Fruit fly (Drosophila melanogaster) whole organism, embryonic: Measurements from ENCODE around the gene Spt3.

Source experiments
- Atf-2 ChIP-seq: fragments of 200-800 bp; sonication (Bioruptor generic); optimal IDR thresholded peaks from 2 replicates; lab custom pipeline; 2016; ENCODE audit warnings: missing biosample characterization, missing genetic modification characterization
- CG4730 ChIP-seq: fragments of 200-800 bp; sonication (Bioruptor generic); IDR thresholded peaks from 2 replicates; pipeline ENCODE4 v1.3.6; 2022; ENCODE audit warnings: missing biosample characterization, missing genetic modification characterization
- CG5953 ChIP-seq: fragments of 200-800 bp; sonication (Bioruptor generic); IDR thresholded peaks from 2 replicates; pipeline ENCODE4 v1.3.6; 2022; ENCODE audit warnings: missing biosample characterization, missing genetic modification characterization
- CG6813 ChIP-seq: fragments of 200-800 bp; sonication (Bioruptor generic); optimal IDR thresholded peaks from 2 replicates; lab custom pipeline; 2017; ENCODE audit warnings: missing biosample characterization, missing genetic modification characterization, mild to moderate bottlenecking, moderate library complexity, missing genetic modification reagents
- Lpt ChIP-seq: fragments of >200 bp; optimal IDR thresholded peaks from 2 replicates; lab custom pipeline; 2018; ENCODE audit warnings: missing biosample characterization, missing genetic modification characterization

DNA sequence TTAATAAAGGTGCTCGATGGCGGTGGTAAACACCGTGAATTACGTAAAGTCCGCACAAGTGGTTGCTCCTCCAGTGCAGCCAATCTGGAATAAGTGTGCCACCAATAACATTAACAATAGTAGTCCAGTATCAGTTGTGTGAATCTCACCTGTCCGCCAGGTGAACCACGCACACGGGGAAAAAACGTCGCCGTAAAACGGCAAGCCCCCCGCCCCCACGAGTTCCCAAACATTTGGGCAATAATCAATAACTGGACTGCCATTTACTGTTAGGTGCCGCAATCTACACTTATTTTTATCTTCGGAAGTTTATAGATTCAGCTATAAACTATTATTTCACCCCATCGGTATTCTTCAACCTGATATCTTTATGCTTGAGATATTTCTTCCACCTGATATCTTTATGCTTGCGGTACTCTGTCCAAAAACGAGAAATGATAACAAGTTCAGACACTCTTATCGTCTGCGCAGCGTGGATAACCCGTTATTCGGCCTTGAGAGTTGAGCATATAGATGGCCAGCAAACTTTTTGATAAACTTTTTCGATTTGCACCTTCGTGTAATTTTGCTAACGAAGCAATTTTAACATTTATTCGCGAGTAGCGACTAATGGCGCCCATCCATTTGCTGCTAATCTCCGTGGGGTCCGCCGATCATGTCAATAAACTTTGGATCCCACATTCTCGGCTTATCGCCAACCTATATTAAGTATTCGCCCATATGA is 48.8 kb upstream of the Spt3 start:
- TF ChIP-seq Lpt (GFP tag; lab: Kevin White, UChicago) (no peak), Atf-2 (GFP tag; lab: Kevin White, UChicago) (no peak), CG5953 (GFP tag; lab: Robert Waterston, UW) (no peak), CG4730 (GFP tag; lab: Robert Waterston, UW) (no peak), CG6813 (GFP tag; lab: Kevin White, UChicago) (no peak)
